Fruit fly (Drosophila melanogaster) whole organism, prepupa: ENCODE measurements around the gene mRF1.
A peak's percentile ranks its signal among the peaks of the same experiment; 100 is the strongest.

ENCODE experiments used
- CG10631 ChIP-seq: fragments of 200-800 bp; sonication (Bioruptor generic); optimal IDR thresholded peaks from 2 replicates; lab custom pipeline; 2016; ENCODE audit warnings: missing biosample characterization, missing genetic modification characterization
- CG10669 ChIP-seq: fragments of 200-800 bp; sonication (Bioruptor generic); optimal IDR thresholded peaks from 3 replicates; lab custom pipeline; 2018; ENCODE audit warnings: missing biosample characterization, mild to moderate bottlenecking, missing genetic modification characterization, moderate library complexity
- CG11762 ChIP-seq: fragments of 200-800 bp; sonication (Bioruptor generic); optimal IDR thresholded peaks from 3 replicates; lab custom pipeline; 2016; ENCODE audit warnings: missing biosample characterization, missing genetic modification characterization; ENCODE audit not compliant: insufficient read depth
- CG1621 ChIP-seq: fragments of 200-800 bp; sonication (Bioruptor generic); optimal IDR thresholded peaks from 3 replicates; lab custom pipeline; 2018; ENCODE audit warnings: missing biosample characterization, mild to moderate bottlenecking, missing genetic modification characterization
- CG3032 ChIP-seq: fragments of 200-800 bp; optimal IDR thresholded peaks from 2 replicates; lab custom pipeline; 2019; ENCODE audit warnings: missing biosample characterization, mild to moderate bottlenecking, missing genetic modification characterization, moderate library complexity
- CG31627 ChIP-seq: fragments of 200-800 bp; sonication (Bioruptor generic); optimal IDR thresholded peaks from 3 replicates; lab custom pipeline; 2016; ENCODE audit warnings: missing biosample characterization, missing genetic modification characterization
- CG32006 ChIP-seq: fragments of 200-800 bp; sonication (Bioruptor generic); optimal IDR thresholded peaks from 3 replicates; lab custom pipeline; 2017; ENCODE audit warnings: missing biosample characterization, mild to moderate bottlenecking, missing genetic modification characterization
- CG3919 ChIP-seq: fragments of 200-800 bp; sonication (Bioruptor generic); optimal IDR thresholded peaks from 3 replicates; lab custom pipeline; 2016; ENCODE audit warnings: missing biosample characterization, missing genetic modification characterization
- CG6163 ChIP-seq: fragments of 200-800 bp; sonication (Bioruptor generic); IDR thresholded peaks from 3 replicates; pipeline ENCODE4 v1.3.6; 2022; ENCODE audit warnings: missing biosample characterization, missing genetic modification characterization
- CG6276 ChIP-seq: fragments of 200-800 bp; sonication (Bioruptor generic); optimal IDR thresholded peaks from 2 replicates; lab custom pipeline; 2017; ENCODE audit warnings: missing biosample characterization, mild to moderate bottlenecking, missing genetic modification characterization
- CG6808 ChIP-seq: fragments of 200-800 bp; sonication (Bioruptor generic); optimal IDR thresholded peaks from 3 replicates; lab custom pipeline; 2017; ENCODE audit warnings: missing biosample characterization, missing genetic modification characterization, mild to moderate bottlenecking, moderate library complexity, missing genetic modification reagents
- CG6854 ChIP-seq: fragments of 200-800 bp; sonication (Bioruptor generic); optimal IDR thresholded peaks from 2 replicates; lab custom pipeline; 2017; ENCODE audit warnings: missing biosample characterization, mild to moderate bottlenecking, missing genetic modification characterization
- CG7368 ChIP-seq: fragments of 200-800 bp; sonication (Bioruptor generic); optimal IDR thresholded peaks from 3 replicates; lab custom pipeline; 2016; ENCODE audit warnings: missing biosample characterization, missing genetic modification characterization
- CG8119 ChIP-seq: fragments of 200-800 bp; sonication (Bioruptor generic); IDR thresholded peaks from 3 replicates; pipeline ENCODE4 v1.3.6; 2022; ENCODE audit warnings: missing biosample characterization, missing genetic modification characterization
- CG8319 ChIP-seq: fragments of 200-800 bp; sonication (Bioruptor generic); optimal IDR thresholded peaks from 3 replicates; lab custom pipeline; 2016; ENCODE audit warnings: missing biosample characterization, missing genetic modification characterization
- CG8632 ChIP-seq: fragments of 200-800 bp; sonication (Bioruptor generic); optimal IDR thresholded peaks from 3 replicates; lab custom pipeline; 2016; ENCODE audit warnings: missing biosample characterization, missing genetic modification characterization
- CG9139 ChIP-seq: fragments of 200-800 bp; sonication (Bioruptor generic); optimal IDR thresholded peaks from 3 replicates; lab custom pipeline; 2017; ENCODE audit warnings: missing biosample characterization, mild to moderate bottlenecking, missing genetic modification characterization
- Eip75B ChIP-seq: fragments of 200-800 bp; sonication (Bioruptor generic); optimal IDR thresholded peaks from 3 replicates; lab custom pipeline; 2016; ENCODE audit warnings: missing biosample characterization, missing genetic modification characterization
- Eip78C ChIP-seq: fragments of 200-800 bp; sonication (Bioruptor generic); peaks from one replicate; lab custom pipeline; 2016; ENCODE audit warnings: missing biosample characterization, missing genetic modification characterization
- Eip93F ChIP-seq: fragments of 200-800 bp; sonication (Bioruptor generic); optimal IDR thresholded peaks from 2 replicates; lab custom pipeline; 2016; ENCODE audit warnings: missing biosample characterization, mild to moderate bottlenecking, missing genetic modification characterization
- Ets96B ChIP-seq: fragments of 200-800 bp; optimal IDR thresholded peaks from 2 replicates; lab custom pipeline; 2019; ENCODE audit warnings: missing biosample characterization, mild to moderate bottlenecking, missing genetic modification characterization, moderate library complexity
- Gug ChIP-seq: fragments of 200-800 bp; sonication (Bioruptor generic); IDR thresholded peaks from 2 replicates; pipeline ENCODE4 v1.3.6; 2022; ENCODE audit warnings: missing biosample characterization, missing genetic modification characterization
- Hr38 ChIP-seq: sonication (Bioruptor generic); optimal IDR thresholded peaks from 2 replicates; lab custom pipeline; 2016; ENCODE audit warnings: missing biosample characterization, missing genetic modification characterization
- Hr39 ChIP-seq: fragments of 200-800 bp; sonication (Bioruptor generic); optimal IDR thresholded peaks from 2 replicates; lab custom pipeline; 2016; ENCODE audit warnings: missing biosample characterization, missing genetic modification characterization
- Lpt ChIP-seq: fragments of 200-800 bp; sonication (Bioruptor generic); optimal IDR thresholded peaks from 3 replicates; lab custom pipeline; 2016; ENCODE audit warnings: missing biosample characterization, missing genetic modification characterization
- OdsH ChIP-seq: fragments of 200-800 bp; sonication (Bioruptor generic); optimal IDR thresholded peaks from 3 replicates; lab custom pipeline; 2016; ENCODE audit warnings: missing biosample characterization, missing genetic modification characterization
- Sox102F ChIP-seq: fragments of 200-800 bp; sonication (Bioruptor generic); optimal IDR thresholded peaks from 2 replicates; lab custom pipeline; 2016; ENCODE audit warnings: missing biosample characterization, mild to moderate bottlenecking, missing genetic modification characterization
- Sox14 ChIP-seq: fragments of 200-800 bp; sonication (Bioruptor generic); optimal IDR thresholded peaks from 3 replicates; lab custom pipeline; 2016; ENCODE audit warnings: missing biosample characterization, missing genetic modification characterization
- Sox15 ChIP-seq: fragments of 200-800 bp; sonication (Bioruptor generic); optimal IDR thresholded peaks from 3 replicates; lab custom pipeline; 2016; ENCODE audit warnings: missing biosample characterization, missing genetic modification characterization
- achi ChIP-seq: fragments of 200-800 bp; sonication (Bioruptor generic); optimal IDR thresholded peaks from 3 replicates; lab custom pipeline; 2016; ENCODE audit warnings: missing biosample characterization, missing genetic modification characterization
- acj6 ChIP-seq: fragments of 200-800 bp; sonication (Bioruptor generic); optimal IDR thresholded peaks from 3 replicates; lab custom pipeline; 2016; ENCODE audit warnings: missing biosample characterization, missing genetic modification characterization
- cyc ChIP-seq: fragments of 200-800 bp; sonication (Bioruptor generic); optimal IDR thresholded peaks from 3 replicates; lab custom pipeline; 2016; ENCODE audit warnings: missing biosample characterization, missing genetic modification characterization
- dac ChIP-seq: fragments of 200-800 bp; sonication (Bioruptor generic); optimal IDR thresholded peaks from 2 replicates; lab custom pipeline; 2017; ENCODE audit warnings: missing biosample characterization, mild to moderate bottlenecking, missing genetic modification characterization
- dsx ChIP-seq: fragments of 200-800 bp; optimal IDR thresholded peaks from 3 replicates; lab custom pipeline; 2019; ENCODE audit warnings: missing biosample characterization, mild to moderate bottlenecking, missing genetic modification characterization, moderate library complexity; ENCODE audit not compliant: poor library complexity, severe bottlenecking
- eg ChIP-seq: fragments of 200-800 bp; sonication (Bioruptor generic); IDR thresholded peaks from 3 replicates; pipeline ENCODE4 v1.3.6; 2022; ENCODE audit warnings: missing biosample characterization, missing genetic modification characterization
- esn ChIP-seq: fragments of 200-800 bp; sonication (Bioruptor generic); optimal IDR thresholded peaks from 2 replicates; lab custom pipeline; 2016; ENCODE audit warnings: missing biosample characterization, mild to moderate bottlenecking, missing genetic modification characterization, moderate library complexity
- fd59A ChIP-seq: fragments of 200-800 bp; sonication (Bioruptor generic); optimal IDR thresholded peaks from 2 replicates; lab custom pipeline; 2017; ENCODE audit warnings: missing biosample characterization, mild to moderate bottlenecking, missing genetic modification characterization, missing genetic modification reagents
- fd85E ChIP-seq: fragments of 200-800 bp; sonication (Bioruptor generic); optimal IDR thresholded peaks from 3 replicates; lab custom pipeline; 2016; ENCODE audit warnings: missing biosample characterization, missing genetic modification characterization
- fkh ChIP-seq: fragments of 200-800 bp; sonication (Bioruptor generic); optimal IDR thresholded peaks from 3 replicates; lab custom pipeline; 2017; ENCODE audit warnings: missing biosample characterization, mild to moderate bottlenecking, missing genetic modification characterization, moderate library complexity
- lz ChIP-seq: fragments of 200-800 bp; sonication (Bioruptor generic); optimal IDR thresholded peaks from 3 replicates; lab custom pipeline; 2016; ENCODE audit warnings: missing biosample characterization, missing genetic modification characterization
- spab ChIP-seq: fragments of 200-800 bp; sonication (Bioruptor generic); optimal IDR thresholded peaks from 2 replicates; lab custom pipeline; 2017; ENCODE audit warnings: missing biosample characterization, mild to moderate bottlenecking, missing genetic modification characterization, missing genetic modification reagents
- ss ChIP-seq, 2 experiments: fragments of 200-800 bp; sonication (Bioruptor generic); optimal IDR thresholded peaks; 2 replicates in 1 of 2; 3 replicates in 1 of 2; lab custom pipeline; 2017 to 2018; ENCODE audit warnings: mild to moderate bottlenecking in 2 of 2, missing biosample characterization in 2 of 2, missing genetic modification characterization in 2 of 2, moderate library complexity in 1 of 2
- svp ChIP-seq: fragments of 200-800 bp; sonication (Bioruptor generic); peaks from one replicate; lab custom pipeline; 2016; ENCODE audit warnings: missing biosample characterization, missing genetic modification characterization
- topi ChIP-seq: fragments of 200-800 bp; sonication (Bioruptor generic); optimal IDR thresholded peaks from 3 replicates; lab custom pipeline; 2016; ENCODE audit warnings: missing biosample characterization, missing genetic modification characterization
- vri ChIP-seq: fragments of 200-800 bp; sonication (Bioruptor generic); optimal IDR thresholded peaks from 3 replicates; lab custom pipeline; 2016; ENCODE audit warnings: missing biosample characterization, mild to moderate bottlenecking, missing genetic modification characterization

Gene mRF1

dm6 chr2L:13219281-13220092 is at the start of gene mRF1, which contains the start of gene CG9426:
mRF1 (plus strand) TSS chr2L:13219979.
CG9426 (minus strand) TSS chr2L:13219923.
- TF ChIP-seq Sox102F (GFP tag; lab: Kevin White, UChicago) (no peak), CG9139 (GFP tag; lab: Kevin White, UChicago) (no peak), vri (GFP tag; lab: Kevin White, UChicago) (no peak), Hr39 (no peak), dsx (GFP tag; lab: Kevin White, UChicago) (no peak), achi (GFP tag; lab: Kevin White, UChicago) (no peak), CG8119 (GFP tag; lab: Robert Waterston, UW) (no peak), Sox15 (GFP tag; lab: Kevin White, UChicago) (no peak), Ets96B (tag; lab: Kevin White, UChicago) (no peak), topi (GFP tag; lab: Kevin White, UChicago) (peak; percentile 46), CG10669 (GFP tag; lab: Kevin White, UChicago) (no peak), CG8319 (no peak), CG3919 (GFP tag; lab: Kevin White, UChicago) (no peak), ss (GFP tag; optimal IDR thresholded peaks at IDR 0.05; lab: Kevin White, UChicago) (no peak), fkh (peak; percentile 85), CG1621 (tag; lab: Kevin White, UChicago) (no peak), CG31627 (GFP tag; lab: Kevin White, UChicago) (peak; percentile 13), CG6276 (no peak), dac (GFP tag; lab: Kevin White, UChicago) (no peak), CG32006 (GFP tag; lab: Kevin White, UChicago) (no peak), CG3032 (tag; lab: Kevin White, UChicago) (peak; percentile 21), eg (GFP tag; lab: Robert Waterston, UW) (no peak), CG6163 (GFP tag; lab: Robert Waterston, UW) (no peak), acj6 (no peak), Gug (GFP tag; lab: Robert Waterston, UW) (no peak), CG6854 (GFP tag; lab: Kevin White, UChicago) (no peak), CG7368 (GFP tag; lab: Kevin White, UChicago) (no peak), fd85E (GFP tag; lab: Kevin White, UChicago) (no peak), Eip78C (GFP tag; lab: Kevin White, UChicago) (peak; percentile 36), CG10631 (no peak), fd59A (GFP tag; lab: Kevin White, UChicago) (no peak), CG6808 (GFP tag; lab: Kevin White, UChicago) (no peak), lz (peak; percentile 6), Eip93F (GFP tag; lab: Kevin White, UChicago) (no peak), Hr38 (GFP tag; lab: Kevin White, UChicago) (no peak), cyc (GFP tag; lab: Kevin White, UChicago) (no peak), Lpt (GFP tag; lab: Kevin White, UChicago) (no peak), esn (peak; percentile 47), svp (GFP tag; lab: Kevin White, UChicago) (peak; percentile 80), OdsH (GFP tag; lab: Kevin White, UChicago) (no peak), Sox14 (GFP tag; lab: Kevin White, UChicago) (peak; percentile 65), CG8632 (GFP tag; lab: Kevin White, UChicago) (no peak), Eip75B (GFP tag; lab: Kevin White, UChicago) (no peak), CG11762 (GFP tag; lab: Kevin White, UChicago) (no peak), spab (no peak)
